Worm (Caenorhabditis elegans) whole organism, L2 larva: Measurements from ENCODE around the gene rab-14.

Experiments
- R02D3.7 ChIP-seq: fragments of 150-350 bp; optimal IDR thresholded peaks from 2 replicates; lab custom pipeline; 2014; ENCODE audit warnings: missing biosample characterization, missing genetic modification characterization
- ama-1 ChIP-seq: fragments of 150-350 bp; optimal IDR thresholded peaks from 2 replicates; lab custom pipeline; 2018; ENCODE audit warnings: inconsistent platforms
- ceh-16 ChIP-seq: fragments of 150-350 bp; optimal IDR thresholded peaks from 2 replicates; lab custom pipeline; 2014; ENCODE audit warnings: missing biosample characterization, missing genetic modification characterization
- egl-27 ChIP-seq: sonication (generic microtip); optimal IDR thresholded peaks from 3 replicates; lab custom pipeline; 2017; ENCODE audit warnings: missing biosample characterization, missing genetic modification reagents, missing genetic modification characterization
- lin-13 ChIP-seq: fragments of 150-350 bp; optimal IDR thresholded peaks from 2 replicates; lab custom pipeline; 2014; ENCODE audit warnings: missing biosample characterization, missing genetic modification reagents, missing genetic modification characterization
- lsy-2 ChIP-seq, 2 experiments: fragments of 150-350 bp in 1 of 2; sonication (generic microtip) in 1 of 2; optimal IDR thresholded peaks; 2 replicates each; lab custom pipeline; 2014 to 2017; ENCODE audit warnings: missing biosample characterization in 2 of 2, missing genetic modification characterization in 2 of 2
- mdl-1 ChIP-seq, 2 experiments: fragments of 150-350 bp in 1 of 2; sonication (generic microtip) in 1 of 2; optimal IDR thresholded peaks; 2 replicates each; lab custom pipeline; 2017; ENCODE audit warnings: missing biosample characterization in 2 of 2, missing genetic modification characterization in 2 of 2
- nhr-10 ChIP-seq: sonication (generic microtip); optimal IDR thresholded peaks from 2 replicates; lab custom pipeline; 2017; ENCODE audit warnings: missing biosample characterization, missing genetic modification characterization
- nhr-12 ChIP-seq: fragments of 150-350 bp; optimal IDR thresholded peaks from 2 replicates; lab custom pipeline; 2014; ENCODE audit warnings: missing biosample characterization, missing genetic modification characterization
- nhr-21 ChIP-seq: fragments of 150-350 bp; optimal IDR thresholded peaks from 2 replicates; lab custom pipeline; 2014; ENCODE audit warnings: missing biosample characterization, missing genetic modification characterization
- nhr-25 ChIP-seq: fragments of 150-350 bp; sonication (generic microtip); optimal IDR thresholded peaks from 3 replicates; lab custom pipeline; 2014; ENCODE audit warnings: missing biosample characterization, missing genetic modification characterization
- skn-1 ChIP-seq: sonication (generic microtip); optimal IDR thresholded peaks from 2 replicates; lab custom pipeline; 2017; ENCODE audit warnings: missing biosample characterization, missing genetic modification characterization
- snpc-4 ChIP-seq: fragments of 150-350 bp; optimal IDR thresholded peaks from 2 replicates; lab custom pipeline; 2014; ENCODE audit warnings: missing biosample characterization, missing genetic modification characterization
- unc-62 ChIP-seq: fragments of 150-350 bp; optimal IDR thresholded peaks from 2 replicates; lab custom pipeline; 2014; ENCODE audit warnings: missing biosample characterization, missing genetic modification reagents, missing genetic modification characterization

ce11 chrX:15650428-15650827 lies 44.0 kb upstream of the rab-14 start:
- TF ChIP-seq lin-13 (no peak), nhr-25 (tag; lab: Kevin White, UChicago) (no peak), ama-1 (no peak), skn-1 (tag; lab: Kevin White, UChicago) (no peak), nhr-10 (tag; lab: Kevin White, UChicago) (no peak), ceh-16 (tag; lab: Kevin White, UChicago) (no peak), egl-27 (tag; lab: Kevin White, UChicago) (no peak), R02D3.7 (tag; lab: Kevin White, UChicago) (no peak), nhr-12 (tag; lab: Kevin White, UChicago) (no peak), snpc-4 (tag; lab: Kevin White, UChicago) (peak; percentile 1), unc-62 (no peak), mdl-1 (tag; optimal IDR thresholded peaks at IDR 0.05; lab: Kevin White, UChicago) (no peak), lsy-2 (tag; optimal IDR thresholded peaks at IDR 0.05; lab: Kevin White, UChicago) (no peak), nhr-21 (tag; lab: Kevin White, UChicago) (no peak)
